Worm (Caenorhabditis elegans): ENCODE data around the gene C49F5.5.

ce11 chrX:12025070-12025789 is 39.2 kb downstream of the C49F5.5 start, which contains the start of gene B0198.2:
- TF ChIP-seq mab-5 (tag; optimal IDR thresholded peaks at IDR 0.05) (no peak), sptf-1 (tag; optimal IDR thresholded peaks at IDR 0.05) (no peak), pha-4 (tag; optimal IDR thresholded peaks at IDR 0.05) (no peak), M03D4.4 (tag; optimal IDR thresholded peaks at IDR 0.05) (no peak), sem-2 (GFP tag; optimal IDR thresholded peaks at IDR 0.05) (no peak), ces-1 (GFP tag; optimal IDR thresholded peaks at IDR 0.05) (no peak), unc-62 (GFP tag; optimal IDR thresholded peaks at IDR 0.05) (no peak), blmp-1 (tag; optimal IDR thresholded peaks at IDR 0.05) (no peak), snpc-4 (tag; optimal IDR thresholded peaks at IDR 0.05) (no peak), nhr-28 (tag; optimal IDR thresholded peaks at IDR 0.05) (no peak)
